Worm (Caenorhabditis elegans): ENCODE results near the gene ifbp-1.

ifbp-1 gene

ce11 chrV:13374532-13374931, 5.5 kb downstream of the ifbp-1 start:
- TF ChIP-seq nhr-85 (tag) (peak; percentile 97), swsn-7 (tag; optimal IDR thresholded peaks at IDR 0.05) (no peak), ceh-88 (GFP tag; IDR thresholded peaks at IDR 0.05) (no peak), blmp-1 (tag; optimal IDR thresholded peaks at IDR 0.05) (peak; percentile 82), lin-14 (GFP tag; optimal IDR thresholded peaks at IDR 0.05) (peak; percentile 84), vab-15 (tag; optimal IDR thresholded peaks at IDR 0.05) (no peak), nhr-76 (tag; optimal IDR thresholded peaks at IDR 0.05) (no peak), ztf-4 (tag; optimal IDR thresholded peaks at IDR 0.05) (peak; percentile 42), elt-3 (tag; optimal IDR thresholded peaks at IDR 0.05) (no peak), fkh-8 (tag; optimal IDR thresholded peaks at IDR 0.05) (no peak), unc-62 (GFP tag; optimal IDR thresholded peaks at IDR 0.05) (no peak), lin-13 (GFP tag; optimal IDR thresholded peaks at IDR 0.05) (peak; percentile 14), elt-2 (tag; optimal IDR thresholded peaks at IDR 0.05) (no peak), sox-4 (tag; optimal IDR thresholded peaks at IDR 0.05) (no peak), jun-1 (tag; optimal IDR thresholded peaks at IDR 0.05) (no peak), aly-2 (tag; optimal IDR thresholded peaks at IDR 0.05) (no peak), sup-37 (GFP tag; optimal IDR thresholded peaks at IDR 0.05) (no peak), dpl-1 (GFP tag; optimal IDR thresholded peaks at IDR 0.05) (peak in 1 of 3 experiments; percentile 34), nhr-90 (tag; optimal IDR thresholded peaks at IDR 0.05; ENCODE audit: poor library complexity) (peak; percentile 45), lsy-2 (tag; optimal IDR thresholded peaks at IDR 0.05) (peak; percentile 31 to 61), nhr-47 (tag; optimal IDR thresholded peaks at IDR 0.05) (peak; percentile 18), unc-86 (tag; optimal IDR thresholded peaks at IDR 0.05) (no peak), C16A3.4 (tag; optimal IDR thresholded peaks at IDR 0.05) (peak; percentile 23), mef-2 (tag; optimal IDR thresholded peaks at IDR 0.05) (no peak), rnt-1 (tag; optimal IDR thresholded peaks at IDR 0.05) (peak; percentile 48), mep-1 (tag; optimal IDR thresholded peaks at IDR 0.05) (peak; percentile 61), ceh-82 (tag; optimal IDR thresholded peaks at IDR 0.05) (peak in 2 of 3 experiments; percentile 13 to 26), nhr-71 (tag; optimal IDR thresholded peaks at IDR 0.05) (peak; percentile 56), snu-23 (GFP tag; optimal IDR thresholded peaks at IDR 0.05) (peak; percentile 31), skn-1 (tag; optimal IDR thresholded peaks at IDR 0.05) (no peak), lin-35 (GFP tag; optimal IDR thresholded peaks at IDR 0.05) (peak; percentile 17 to 24), grh-1 (GFP tag; IDR thresholded peaks at IDR 0.05) (peak; percentile 94), hlh-4 (tag; optimal IDR thresholded peaks at IDR 0.05) (no peak), zip-4 (GFP tag; optimal IDR thresholded peaks at IDR 0.05) (no peak), efl-1 (optimal IDR thresholded peaks at IDR 0.05) (peak; percentile 19 to 32), efl-1 (GFP tag; optimal IDR thresholded peaks at IDR 0.05 in 1 of 2) (peak in 1 of 2 experiments; percentile 50), nhr-20 (tag; optimal IDR thresholded peaks at IDR 0.05) (peak; percentile 46), nhr-11 (tag; optimal IDR thresholded peaks at IDR 0.05) (no peak), lin-15B (tag; optimal IDR thresholded peaks at IDR 0.05) (no peak)

DNA sequence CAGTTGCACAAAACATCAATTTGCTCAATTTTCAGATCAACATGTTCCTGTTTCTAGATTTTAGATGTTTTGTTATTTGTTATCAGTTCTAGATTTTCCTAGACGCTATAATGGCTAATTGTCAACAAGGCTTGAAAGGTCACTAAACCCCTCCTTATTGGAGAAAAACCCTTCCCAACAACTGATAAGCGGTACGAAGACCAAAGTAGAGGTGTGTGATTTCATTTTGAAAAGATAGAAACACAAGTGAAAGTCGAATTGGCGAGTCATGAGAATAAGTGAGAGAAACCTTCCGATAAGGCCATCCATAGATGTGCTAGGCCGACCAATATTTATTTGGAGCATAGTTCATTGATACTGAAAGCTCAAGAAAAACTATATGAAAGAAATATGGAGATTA, 6.4 kb downstream of the ifbp-1 start:
- TF ChIP-seq dsc-1 (tag; optimal IDR thresholded peaks at IDR 0.05) (no peak), lir-3 (tag; optimal IDR thresholded peaks at IDR 0.05; ENCODE audit: poor library complexity) (no peak), sup-37 (GFP tag; optimal IDR thresholded peaks at IDR 0.05) (no peak), elt-2 (tag; optimal IDR thresholded peaks at IDR 0.05) (peak; percentile 94), pqm-1 (tag; optimal IDR thresholded peaks at IDR 0.05) (peak; percentile 55), nhr-90 (tag; optimal IDR thresholded peaks at IDR 0.05; ENCODE audit: poor library complexity) (peak; percentile 52), zag-1 (tag; optimal IDR thresholded peaks at IDR 0.05) (no peak), unc-98 (GFP tag; IDR thresholded peaks at IDR 0.05) (no peak), nhr-71 (tag; optimal IDR thresholded peaks at IDR 0.05) (peak; percentile 54), nhr-11 (tag; optimal IDR thresholded peaks at IDR 0.05) (no peak), ceh-63 (GFP tag; optimal IDR thresholded peaks at IDR 0.05) (no peak), mdl-1 (tag; optimal IDR thresholded peaks at IDR 0.05) (no peak), fkh-8 (tag; optimal IDR thresholded peaks at IDR 0.05) (no peak), nhr-20 (tag; optimal IDR thresholded peaks at IDR 0.05) (peak; percentile 50), tlp-1 (tag; optimal IDR thresholded peaks at IDR 0.05) (no peak), lsy-2 (tag; optimal IDR thresholded peaks at IDR 0.05) (peak in 1 of 2 experiments; percentile 39), fos-1 (tag; optimal IDR thresholded peaks at IDR 0.05) (no peak), mef-2 (tag; optimal IDR thresholded peaks at IDR 0.05) (no peak), alr-1 (tag; optimal IDR thresholded peaks at IDR 0.05; ENCODE audit: borderline replicate concordance) (no peak), fkh-4 (tag; optimal IDR thresholded peaks at IDR 0.05; ENCODE audit: borderline replicate concordance) (no peak), lin-14 (GFP tag; optimal IDR thresholded peaks at IDR 0.05) (peak; percentile 54), nhr-19 (GFP tag; conservative IDR thresholded peaks at IDR 0.05) (no peak), zip-4 (GFP tag; optimal IDR thresholded peaks at IDR 0.05) (no peak), C04F5.9 (tag; optimal IDR thresholded peaks at IDR 0.05) (no peak), elt-3 (tag; optimal IDR thresholded peaks at IDR 0.05) (peak in 4 of 6 experiments; percentile 18 to 68 (median 58))
